Worm (Caenorhabditis elegans): ENCODE results near the gene best-12.
A peak's percentile ranks its signal among the peaks of the same experiment; 100 is the strongest.

best-12 gene

ce11 chrV:16022600-16022999 lies 26.7 kb upstream of the best-12 start (continued):
- TF ChIP-seq tbx-7 (tag; optimal IDR thresholded peaks at IDR 0.05): peak; percentile 85
- TF ChIP-seq che-1 (tag; optimal IDR thresholded peaks at IDR 0.05): no peak
- peak; percentile 23 for TF ChIP-seq gmeb-2 (tag; optimal IDR thresholded peaks at IDR 0.05)
- no peak for TF ChIP-seq sox-4 (tag; optimal IDR thresholded peaks at IDR 0.05)
- TF ChIP-seq rnt-1 (tag; optimal IDR thresholded peaks at IDR 0.05): peak; percentile 28
- no peak for TF ChIP-seq sox-2 (GFP tag; IDR thresholded peaks at IDR 0.05)
- peak; percentile 57 for TF ChIP-seq ceh-34 (tag; optimal IDR thresholded peaks at IDR 0.05)
- peak; percentile 94 for TF ChIP-seq C08G9.2 (tag; optimal IDR thresholded peaks at IDR 0.05)
- peak; percentile 72 for TF ChIP-seq ets-4 (tag; optimal IDR thresholded peaks at IDR 0.05)
- TF ChIP-seq dmd-4 (tag; optimal IDR thresholded peaks at IDR 0.05; ENCODE audit: borderline replicate concordance): no peak
- TF ChIP-seq ztf-16 (tag; optimal IDR thresholded peaks at IDR 0.05): peak; percentile 6
- TF ChIP-seq elt-4 (tag; optimal IDR thresholded peaks at IDR 0.05): no peak
- TF ChIP-seq ahr-1 (tag; optimal IDR thresholded peaks at IDR 0.05): no peak
- TF ChIP-seq tbx-2 (tag; optimal IDR thresholded peaks at IDR 0.05): no peak
- TF ChIP-seq elt-2 (tag; optimal IDR thresholded peaks at IDR 0.05): peak; percentile 38
- no peak for TF ChIP-seq ceh-45 (GFP tag; IDR thresholded peaks at IDR 0.05)

DNA sequence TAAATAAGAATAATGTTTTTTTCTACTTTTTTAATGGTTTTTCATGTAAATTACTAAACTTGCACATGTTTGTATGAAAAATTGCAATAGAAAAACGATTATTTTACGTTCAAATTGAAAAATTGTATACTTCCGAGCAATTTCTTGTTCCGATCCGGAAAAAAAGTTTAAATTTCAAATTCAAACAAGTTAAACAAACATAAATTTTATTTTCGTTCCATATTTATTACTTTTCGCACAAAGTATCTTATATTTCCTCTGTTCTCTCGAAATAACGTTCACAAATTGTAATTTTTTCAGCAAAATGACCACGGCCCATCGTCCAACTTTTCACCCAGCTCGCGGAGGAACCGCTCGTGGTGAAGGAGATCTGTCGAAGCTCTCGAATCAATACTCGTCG lies 26.2 kb upstream of the best-12 start, which contains the start of gene cwc-15:
Gene cwc-15 (plus strand): TSS at position 301 of the 400 bp plus-strand sequence.
- TF ChIP-seq pha-2 (tag; optimal IDR thresholded peaks at IDR 0.05): no peak
- no peak for TF ChIP-seq ets-4 (tag; optimal IDR thresholded peaks at IDR 0.05)

DNA sequence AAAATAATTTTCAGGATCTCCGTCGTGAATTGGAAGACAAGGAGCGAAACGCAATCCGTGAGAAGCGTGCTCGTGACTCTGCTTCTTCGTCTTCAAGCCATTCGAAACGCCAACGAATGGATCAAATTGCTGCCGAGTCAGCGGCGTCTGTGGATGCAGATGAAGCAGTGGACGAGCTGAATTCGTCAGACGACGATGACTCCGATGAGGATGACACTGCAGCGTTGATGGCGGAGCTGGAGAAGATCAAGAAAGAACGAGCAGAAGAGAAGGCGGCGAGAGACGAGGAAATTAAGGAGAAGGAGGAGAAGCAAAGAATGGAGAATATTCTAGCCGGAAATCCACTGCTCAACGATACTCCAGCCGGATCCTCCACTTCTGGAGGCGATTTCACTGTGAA lies 25.7 kb upstream of the best-12 start:
- no peak for TF ChIP-seq hlh-15 (tag; optimal IDR thresholded peaks at IDR 0.05)
- TF ChIP-seq pros-1 (tag; optimal IDR thresholded peaks at IDR 0.05): no peak
- TF ChIP-seq pha-4 (tag; optimal IDR thresholded peaks at IDR 0.05): no peak
- TF ChIP-seq unc-55 (GFP tag; optimal IDR thresholded peaks at IDR 0.05): no peak
- no peak for TF ChIP-seq dmd-4 (tag; optimal IDR thresholded peaks at IDR 0.05; ENCODE audit: borderline replicate concordance)
- TF ChIP-seq ceh-14 (tag; optimal IDR thresholded peaks at IDR 0.05): no peak
- TF ChIP-seq nhr-11 (tag; optimal IDR thresholded peaks at IDR 0.05): no peak
- TF ChIP-seq K02D7.2 (tag; optimal IDR thresholded peaks at IDR 0.05): no peak
- TF ChIP-seq pqm-1 (tag; optimal IDR thresholded peaks at IDR 0.05): no peak
- TF ChIP-seq ets-4 (tag; optimal IDR thresholded peaks at IDR 0.05): no peak
- TF ChIP-seq tbx-7 (tag; optimal IDR thresholded peaks at IDR 0.05): no peak
- no peak for TF ChIP-seq hlh-8 (tag; optimal IDR thresholded peaks at IDR 0.05)
- TF ChIP-seq ceh-9 (tag; optimal IDR thresholded peaks at IDR 0.05): no peak
- TF ChIP-seq rnt-1 (tag; optimal IDR thresholded peaks at IDR 0.05): no peak

DNA sequence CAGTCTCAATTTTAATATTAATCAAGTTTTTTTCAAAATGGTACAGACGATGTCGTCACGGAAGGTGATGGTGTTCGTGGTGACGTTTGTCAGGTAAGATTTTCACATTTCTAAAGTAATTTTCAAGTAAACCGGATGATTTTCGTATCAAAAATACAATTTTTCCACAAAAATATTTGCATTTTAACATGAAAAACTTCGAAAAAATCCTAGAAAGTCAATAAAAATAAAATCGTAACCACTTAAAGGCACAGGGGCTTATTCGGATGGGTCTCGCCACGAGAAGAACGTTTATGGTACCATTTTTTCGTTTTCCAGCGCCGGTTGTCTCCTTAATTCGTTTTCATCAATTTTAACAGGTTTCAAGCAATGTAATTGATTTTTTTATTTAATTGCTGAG lies 25.0 kb upstream of the best-12 start, which contains the start of gene T10C6.6:
Gene T10C6.6 (plus strand): TSS at position 27 of the 400 bp plus-strand sequence.
- TF ChIP-seq nhr-232 (tag; optimal IDR thresholded peaks at IDR 0.05) (no peak), elt-2 (tag; optimal IDR thresholded peaks at IDR 0.05) (peak; percentile 44)

- TF ChIP-seq ztf-16 (tag; optimal IDR thresholded peaks at IDR 0.05): no peak
- no peak for TF ChIP-seq ceh-34 (tag; optimal IDR thresholded peaks at IDR 0.05)
- TF ChIP-seq pros-1 (tag; optimal IDR thresholded peaks at IDR 0.05): no peak
- TF ChIP-seq mec-3 (tag; optimal IDR thresholded peaks at IDR 0.05; ENCODE audit: borderline replicate concordance): no peak
- no peak for TF ChIP-seq F13H6.1 (tag; optimal IDR thresholded peaks at IDR 0.05)
- no peak for TF ChIP-seq pha-4 (tag; optimal IDR thresholded peaks at IDR 0.05)
- TF ChIP-seq odd-2 (tag; optimal IDR thresholded peaks at IDR 0.05): no peak
- TF ChIP-seq fkh-6 (tag; optimal IDR thresholded peaks at IDR 0.05): no peak
- no peak for TF ChIP-seq eyg-1 (tag; optimal IDR thresholded peaks at IDR 0.05)
- no peak for TF ChIP-seq unc-86 (tag; optimal IDR thresholded peaks at IDR 0.05)
- TF ChIP-seq pha-2 (tag; optimal IDR thresholded peaks at IDR 0.05): no peak
These were observed 24.4 kb upstream of the best-12 start for ce11 chrV:16024917-16025316.

Measured in whole organism, late embryonic.